Worm (Caenorhabditis elegans): ENCODE results near the gene sups-1.
A peak's percentile ranks its signal among the peaks of the same experiment; 100 is the strongest.

Gene sups-1

ce11 chrX:5976206-5976960, 27.6 kb upstream of the sups-1 start:
- peak; percentile 5 for TF ChIP-seq unc-62 (GFP tag; optimal IDR thresholded peaks at IDR 0.05)
- TF ChIP-seq unc-39 (tag; optimal IDR thresholded peaks at IDR 0.05) = no peak
- TF ChIP-seq ces-1 (GFP tag; optimal IDR thresholded peaks at IDR 0.05) = peak; percentile 67
- no peak for TF ChIP-seq snpc-4 (tag; optimal IDR thresholded peaks at IDR 0.05)
- TF ChIP-seq unc-120 (tag; optimal IDR thresholded peaks at IDR 0.05; ENCODE audit: poor library complexity, severe bottlenecking) = peak; percentile 83
- no peak for TF ChIP-seq M03D4.4 (tag; optimal IDR thresholded peaks at IDR 0.05)

ce11 chrX:5977754-5978153, 26.2 kb upstream of the sups-1 start, which contains the start of gene kin-2:
Gene kin-2, minus strand, starts transcription at chrX:5977854.
- TF ChIP-seq ces-1 (GFP tag; optimal IDR thresholded peaks at IDR 0.05) (no peak), unc-120 (tag; optimal IDR thresholded peaks at IDR 0.05; ENCODE audit: poor library complexity, severe bottlenecking) (no peak), ztf-11 (tag; optimal IDR thresholded peaks at IDR 0.05) (no peak)

- peak; percentile 40 for TF ChIP-seq mep-1 (tag; optimal IDR thresholded peaks at IDR 0.05)
- peak; percentile 37 for TF ChIP-seq ces-1 (GFP tag; optimal IDR thresholded peaks at IDR 0.05)
- TF ChIP-seq hlh-1 (tag; optimal IDR thresholded peaks at IDR 0.05) = no peak
- TF ChIP-seq drap-1 (GFP tag; optimal IDR thresholded peaks at IDR 0.05) = no peak
- TF ChIP-seq ztf-11 (tag; optimal IDR thresholded peaks at IDR 0.05) = no peak
- no peak for TF ChIP-seq ceh-43 (GFP tag; optimal IDR thresholded peaks at IDR 0.05)
Observed at ce11 chrX:5981698-5982097, 22.3 kb upstream of the sups-1 start.

ce11 chrX:5982799-5983198, 21.2 kb upstream of the sups-1 start:
- no peak for TF ChIP-seq sptf-1 (tag; optimal IDR thresholded peaks at IDR 0.05)
- TF ChIP-seq nhr-76 (tag; optimal IDR thresholded peaks at IDR 0.05) = no peak
- TF ChIP-seq M03D4.4 (tag; optimal IDR thresholded peaks at IDR 0.05) = no peak
- no peak for TF ChIP-seq nhr-2 (tag; optimal IDR thresholded peaks at IDR 0.05)
- no peak for TF ChIP-seq blmp-1 (tag; optimal IDR thresholded peaks at IDR 0.05)

- peak; percentile 90 for TF ChIP-seq ces-1 (GFP tag; optimal IDR thresholded peaks at IDR 0.05)
- TF ChIP-seq unc-120 (tag; optimal IDR thresholded peaks at IDR 0.05; ENCODE audit: poor library complexity, severe bottlenecking) = no peak
Observed at ce11 chrX:5983267-5983666, 20.7 kb upstream of the sups-1 start.

- TF ChIP-seq pha-4 (tag; optimal IDR thresholded peaks at IDR 0.05) (peak; percentile 33), mep-1 (tag; optimal IDR thresholded peaks at IDR 0.05) (peak; percentile 85), ceh-83 (GFP tag; optimal IDR thresholded peaks at IDR 0.05) (no peak), sem-2 (GFP tag; optimal IDR thresholded peaks at IDR 0.05) (no peak), lin-32 (GFP tag; optimal IDR thresholded peaks at IDR 0.05) (no peak), tbx-8 (GFP tag; optimal IDR thresholded peaks at IDR 0.05) (no peak), nhr-28 (tag; optimal IDR thresholded peaks at IDR 0.05) (no peak), ceh-39 (tag; optimal IDR thresholded peaks at IDR 0.05) (no peak), hlh-1 (tag; optimal IDR thresholded peaks at IDR 0.05) (peak; percentile 80), blmp-1 (tag; optimal IDR thresholded peaks at IDR 0.05) (no peak), drap-1 (GFP tag; optimal IDR thresholded peaks at IDR 0.05) (peak; percentile 62), cnd-1 (tag; optimal IDR thresholded peaks at IDR 0.05) (no peak), flh-1 (GFP tag; optimal IDR thresholded peaks at IDR 0.05) (no peak), mab-5 (tag; optimal IDR thresholded peaks at IDR 0.05) (no peak), nhr-237 (tag; optimal IDR thresholded peaks at IDR 0.05) (peak; percentile 85), unc-120 (tag; optimal IDR thresholded peaks at IDR 0.05; ENCODE audit: poor library complexity, severe bottlenecking) (peak; percentile 80), nhr-12 (tag; optimal IDR thresholded peaks at IDR 0.05) (peak; percentile 11), sptf-1 (tag; optimal IDR thresholded peaks at IDR 0.05) (peak; percentile 75), elt-3 (tag; optimal IDR thresholded peaks at IDR 0.05) (no peak), bed-3 (GFP tag; optimal IDR thresholded peaks at IDR 0.05) (no peak), zip-8 (tag; optimal IDR thresholded peaks at IDR 0.05) (no peak), mls-2 (tag; optimal IDR thresholded peaks at IDR 0.05) (peak; percentile 76), unc-62 (GFP tag; optimal IDR thresholded peaks at IDR 0.05) (peak; percentile 55), nhr-76 (tag; optimal IDR thresholded peaks at IDR 0.05) (no peak), ceh-43 (GFP tag; optimal IDR thresholded peaks at IDR 0.05) (no peak), ham-2 (GFP tag; optimal IDR thresholded peaks at IDR 0.05) (peak; percentile 95), ces-1 (GFP tag; optimal IDR thresholded peaks at IDR 0.05) (peak; percentile 70), ztf-11 (tag; optimal IDR thresholded peaks at IDR 0.05) (no peak), lsy-2 (tag; optimal IDR thresholded peaks at IDR 0.05) (peak; percentile 51), elt-1 (tag; optimal IDR thresholded peaks at IDR 0.05; ENCODE audit: borderline replicate concordance, insufficient read depth) (no peak), M03D4.4 (tag; optimal IDR thresholded peaks at IDR 0.05) (no peak), lin-13 (tag; optimal IDR thresholded peaks at IDR 0.05) (peak; percentile 51)
Observed at ce11 chrX:5984581-5985039, 19.3 kb upstream of the sups-1 start, which contains the start of gene klp-13. Gene klp-13, plus strand, starts transcription at chrX:5984989.

Measured in whole organism, mixed stage, embryonic.